Worm (Caenorhabditis elegans) whole organism, early embryonic: ENCODE results near the gene osm-10.

Experiments
- B0310.2 ChIP-seq: sonication (generic microtip); optimal IDR thresholded peaks from 2 replicates; lab custom pipeline; 2016; ENCODE audit warnings: mild to moderate bottlenecking, missing genetic modification characterization, missing compliant biosample characterization
- F13C5.2 ChIP-seq: sonication (generic microtip); optimal IDR thresholded peaks from 2 replicates; lab custom pipeline; 2017; ENCODE audit warnings: mild to moderate bottlenecking, missing genetic modification characterization, inconsistent platforms, missing compliant biosample characterization
- aly-1 ChIP-seq: sonication (generic microtip); optimal IDR thresholded peaks from 2 replicates; lab custom pipeline; 2016; ENCODE audit warnings: missing genetic modification characterization, missing compliant biosample characterization
- ama-1 ChIP-seq: fragments of 150-350 bp; optimal IDR thresholded peaks from 2 replicates; lab custom pipeline; 2014
- ceh-13 ChIP-seq: fragments of 200-800 bp; sonication (Bioruptor generic); optimal IDR thresholded peaks from 2 replicates; lab custom pipeline; 2018; ENCODE audit warnings: mild to moderate bottlenecking, missing genetic modification characterization, missing compliant biosample characterization
- ceh-36 ChIP-seq: sonication (generic microtip); optimal IDR thresholded peaks from 2 replicates; lab custom pipeline; 2016; ENCODE audit warnings: missing genetic modification characterization, inconsistent platforms, missing compliant biosample characterization
- ets-7 ChIP-seq: sonication (generic microtip); optimal IDR thresholded peaks from 2 replicates; lab custom pipeline; 2016; ENCODE audit warnings: missing genotype, missing genetic modification characterization, missing compliant biosample characterization
- flt-1 ChIP-seq: fragments of 200-800 bp; sonication (Bioruptor generic); IDR thresholded peaks from 2 replicates; pipeline ENCODE4 v1.3.6; 2022; ENCODE audit warnings: missing genetic modification characterization, missing compliant biosample characterization
- hmbx-1 ChIP-seq: sonication (generic microtip); optimal IDR thresholded peaks from 2 replicates; lab custom pipeline; 2016; ENCODE audit warnings: mild to moderate bottlenecking, missing genetic modification characterization, missing compliant biosample characterization
- hmg-4 ChIP-seq: fragments of 200-800 bp; sonication (Bioruptor generic); optimal IDR thresholded peaks from 2 replicates; lab custom pipeline; 2018; ENCODE audit warnings: mild to moderate bottlenecking, missing genetic modification characterization, missing compliant biosample characterization
- hnd-1 ChIP-seq: sonication (generic microtip); optimal IDR thresholded peaks from 2 replicates; lab custom pipeline; 2016; ENCODE audit warnings: missing genetic modification characterization, missing compliant biosample characterization
- pes-1 ChIP-seq: fragments of 200-800 bp; sonication (Bioruptor generic); IDR thresholded peaks from 2 replicates; pipeline ENCODE4 v1.3.6; 2022; ENCODE audit warnings: missing genetic modification reagents, missing genetic modification characterization, missing compliant biosample characterization
- scrt-1 ChIP-seq: fragments of 200-800 bp; sonication (Bioruptor generic); IDR thresholded peaks from 2 replicates; pipeline ENCODE4 v1.3.6; 2022; ENCODE audit warnings: missing genetic modification characterization, missing compliant biosample characterization
- sea-1 ChIP-seq: fragments of 200-800 bp; sonication (Bioruptor generic); conservative IDR thresholded peaks from 2 replicates; pipeline ENCODE4 v1.3.6; 2022; ENCODE audit warnings: missing genetic modification characterization, missing compliant biosample characterization
- tbx-11 ChIP-seq: fragments of 200-800 bp; sonication (Bioruptor generic); IDR thresholded peaks from 2 replicates; pipeline ENCODE4 v1.3.6; 2022; ENCODE audit warnings: missing genetic modification characterization, missing compliant biosample characterization
- tbx-37 ChIP-seq: fragments of 200-800 bp; sonication (Bioruptor generic); conservative IDR thresholded peaks from 2 replicates; pipeline ENCODE4 v1.3.6; 2022; ENCODE audit warnings: missing genetic modification reagents, missing genetic modification characterization, missing compliant biosample characterization
- tra-4 ChIP-seq: sonication (generic microtip); optimal IDR thresholded peaks from 2 replicates; lab custom pipeline; 2017; ENCODE audit warnings: missing genetic modification characterization, missing compliant biosample characterization

Gene osm-10

DNA sequence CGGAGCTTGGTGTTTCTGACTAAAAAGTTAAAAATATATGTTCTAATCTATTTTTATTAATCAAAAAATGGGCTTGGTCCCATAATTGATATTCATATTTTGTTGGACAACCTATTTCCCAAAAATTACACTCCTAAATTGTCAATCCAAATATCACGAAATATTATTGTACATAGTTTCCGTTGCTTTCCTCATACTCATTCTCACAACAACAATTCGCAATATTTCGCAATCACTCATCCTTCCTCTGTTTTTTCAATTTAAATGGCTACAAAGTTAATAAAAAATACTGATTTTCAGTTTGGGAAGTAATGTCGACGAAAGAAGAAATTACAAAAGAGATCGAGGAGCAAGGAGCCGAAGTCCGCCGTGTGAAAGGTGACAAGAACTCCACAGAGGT lies 4.4 kb upstream of the osm-10 start, which contains the start of gene pars-1:
Gene pars-1, plus strand, starts transcription at position 301 of the 400 bp plus-strand sequence.
- TF ChIP-seq flt-1 (GFP tag; lab: Robert Waterston, UW) (no peak), hnd-1 (tag; lab: Kevin White, UChicago) (no peak), aly-1 (tag; lab: Kevin White, UChicago) (no peak), scrt-1 (no peak), tbx-37 (no peak), pes-1 (no peak)

ce11 chrIII:7239416-7239815 lies 3.7 kb upstream of the osm-10 start:
- TF ChIP-seq ama-1 (no peak), pes-1 (no peak), ceh-13 (GFP tag; lab: Kevin White, UChicago) (no peak), tbx-11 (GFP tag; lab: Robert Waterston, UW) (no peak), hmg-4 (GFP tag; lab: Kevin White, UChicago) (no peak), aly-1 (tag; lab: Kevin White, UChicago) (no peak), flt-1 (GFP tag; lab: Robert Waterston, UW) (no peak), tbx-37 (no peak), scrt-1 (no peak), F13C5.2 (tag; lab: Kevin White, UChicago) (no peak), ets-7 (tag; lab: Kevin White, UChicago) (no peak), ceh-36 (tag; lab: Kevin White, UChicago) (no peak), hmbx-1 (tag; lab: Kevin White, UChicago) (no peak), sea-1 (GFP tag; lab: Robert Waterston, UW) (no peak)

ce11 chrIII:7241065-7241464 lies 2.0 kb upstream of the osm-10 start, which contains the start of gene ztf-31:
TSS of gene ztf-31 (plus strand) at chrIII:7241365.
- TF ChIP-seq aly-1 (tag; lab: Kevin White, UChicago) (no peak), hmbx-1 (tag; lab: Kevin White, UChicago) (no peak), pes-1 (no peak), ceh-13 (GFP tag; lab: Kevin White, UChicago) (no peak), ama-1 (no peak), ets-7 (tag; lab: Kevin White, UChicago) (no peak), B0310.2 (tag; lab: Kevin White, UChicago) (no peak), tbx-37 (no peak), ceh-36 (tag; lab: Kevin White, UChicago) (no peak), scrt-1 (no peak), tbx-11 (GFP tag; lab: Robert Waterston, UW) (no peak), sea-1 (GFP tag; lab: Robert Waterston, UW) (no peak)

- TF ChIP-seq ceh-13 (GFP tag; lab: Kevin White, UChicago): no peak
- no peak for TF ChIP-seq tbx-11 (GFP tag; lab: Robert Waterston, UW)
- TF ChIP-seq sea-1 (GFP tag; lab: Robert Waterston, UW): no peak
- TF ChIP-seq ama-1: no peak
- no peak for TF ChIP-seq tra-4
- no peak for TF ChIP-seq aly-1 (tag; lab: Kevin White, UChicago)
- TF ChIP-seq pes-1: no peak
- no peak for TF ChIP-seq hmg-4 (GFP tag; lab: Kevin White, UChicago)
- no peak for TF ChIP-seq B0310.2 (tag; lab: Kevin White, UChicago)
- TF ChIP-seq flt-1 (GFP tag; lab: Robert Waterston, UW): no peak
- no peak for TF ChIP-seq ets-7 (tag; lab: Kevin White, UChicago)
- TF ChIP-seq tbx-37: no peak
- TF ChIP-seq hmbx-1 (tag; lab: Kevin White, UChicago): no peak
Measured at ce11 chrIII:7246389-7246788, 3.3 kb downstream of the osm-10 start.

DNA sequence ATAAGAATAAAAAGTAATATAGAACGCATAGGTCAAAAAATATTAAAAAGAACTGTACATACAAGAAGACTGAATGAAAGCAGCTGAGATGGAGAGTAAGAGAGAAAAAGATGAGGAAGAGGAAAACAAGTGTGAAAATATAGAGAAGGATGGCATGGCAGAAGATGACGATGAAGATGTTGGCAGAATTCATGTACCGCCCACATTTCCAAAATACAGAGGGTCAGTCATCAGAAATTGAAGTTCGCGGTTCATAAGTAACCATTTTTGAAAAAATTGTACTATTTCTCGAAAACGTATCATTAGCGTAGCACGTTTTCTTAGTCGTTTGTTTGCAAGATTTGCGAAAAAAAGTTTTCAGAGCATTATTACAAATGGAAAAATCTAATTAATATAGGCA lies 4.7 kb downstream of the osm-10 start, which contains the start of gene zmp-6:
Gene zmp-6, minus strand, starts transcription at position 101 of the 400 bp plus-strand sequence.
- TF ChIP-seq scrt-1: no peak
- no peak for TF ChIP-seq aly-1 (tag; lab: Kevin White, UChicago)
- no peak for TF ChIP-seq tbx-11 (GFP tag; lab: Robert Waterston, UW)
- TF ChIP-seq tbx-37: no peak
- no peak for TF ChIP-seq F13C5.2 (tag; lab: Kevin White, UChicago)
- TF ChIP-seq hmbx-1 (tag; lab: Kevin White, UChicago): no peak
- TF ChIP-seq pes-1: no peak
- TF ChIP-seq ama-1: no peak
- no peak for TF ChIP-seq ceh-13 (GFP tag; lab: Kevin White, UChicago)
- no peak for TF ChIP-seq hmg-4 (GFP tag; lab: Kevin White, UChicago)
- TF ChIP-seq ceh-36 (tag; lab: Kevin White, UChicago): no peak

- TF ChIP-seq ama-1: no peak
- TF ChIP-seq hnd-1 (tag; lab: Kevin White, UChicago): no peak
- no peak for TF ChIP-seq tbx-37
- TF ChIP-seq hmbx-1 (tag; lab: Kevin White, UChicago): no peak
- no peak for TF ChIP-seq aly-1 (tag; lab: Kevin White, UChicago)
- no peak for TF ChIP-seq F13C5.2 (tag; lab: Kevin White, UChicago)
- no peak for TF ChIP-seq pes-1
- TF ChIP-seq sea-1 (GFP tag; lab: Robert Waterston, UW): no peak
- TF ChIP-seq flt-1 (GFP tag; lab: Robert Waterston, UW): no peak
- no peak for TF ChIP-seq B0310.2 (tag; lab: Kevin White, UChicago)
- TF ChIP-seq scrt-1: no peak
- no peak for TF ChIP-seq ceh-36 (tag; lab: Kevin White, UChicago)
- no peak for TF ChIP-seq tbx-11 (GFP tag; lab: Robert Waterston, UW)
- TF ChIP-seq ets-7 (tag; lab: Kevin White, UChicago): no peak
Measured at ce11 chrIII:7253669-7254068, 10.6 kb downstream of the osm-10 start.

- TF ChIP-seq ceh-13 (GFP tag; lab: Kevin White, UChicago): no peak
- TF ChIP-seq ceh-36 (tag; lab: Kevin White, UChicago): no peak
- no peak for TF ChIP-seq scrt-1
- TF ChIP-seq B0310.2 (tag; lab: Kevin White, UChicago): no peak
- TF ChIP-seq F13C5.2 (tag; lab: Kevin White, UChicago): no peak
- TF ChIP-seq sea-1 (GFP tag; lab: Robert Waterston, UW): no peak
- TF ChIP-seq tbx-37: no peak
- TF ChIP-seq hmg-4 (GFP tag; lab: Kevin White, UChicago): no peak
- no peak for TF ChIP-seq ets-7 (tag; lab: Kevin White, UChicago)
- TF ChIP-seq pes-1: no peak
- no peak for TF ChIP-seq hmbx-1 (tag; lab: Kevin White, UChicago)
Measured at ce11 chrIII:7258931-7259330, 15.9 kb downstream of the osm-10 start, which contains the start of gene B0361.4. TSS of gene B0361.4 (plus strand) at chrIII:7258991.
